Worm (Caenorhabditis elegans): ENCODE measurements around the gene flp-4.

DNA sequence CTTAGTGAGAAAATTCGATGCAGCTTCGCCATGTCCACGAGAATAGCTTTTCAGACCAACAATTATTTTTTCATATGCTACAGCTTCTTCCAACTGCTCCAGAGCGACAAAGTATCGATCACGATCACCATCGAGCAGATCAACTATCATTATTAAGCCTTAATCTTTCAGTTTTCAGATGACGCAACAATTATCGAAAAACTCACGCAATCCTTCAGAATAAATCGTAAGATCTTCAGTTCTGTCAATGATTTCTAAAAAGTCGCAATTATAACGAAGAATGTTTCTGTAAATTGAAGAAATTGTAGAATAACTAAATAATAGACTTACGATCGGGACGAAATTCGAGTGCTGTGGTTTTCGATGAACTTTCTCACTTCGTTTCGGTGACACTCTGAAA lies 54.5 kb downstream of the flp-4 start:
- TF ChIP-seq lsy-2 (tag; optimal IDR thresholded peaks at IDR 0.05) (no peak), mab-5 (tag; optimal IDR thresholded peaks at IDR 0.05) (no peak), sptf-1 (tag; optimal IDR thresholded peaks at IDR 0.05) (no peak), unc-62 (GFP tag; optimal IDR thresholded peaks at IDR 0.05) (no peak), snpc-4 (tag; optimal IDR thresholded peaks at IDR 0.05) (no peak), unc-39 (tag; optimal IDR thresholded peaks at IDR 0.05) (no peak), ceh-83 (GFP tag; optimal IDR thresholded peaks at IDR 0.05) (no peak), blmp-1 (tag; optimal IDR thresholded peaks at IDR 0.05) (no peak), ztf-11 (tag; optimal IDR thresholded peaks at IDR 0.05) (no peak), nhr-28 (tag; optimal IDR thresholded peaks at IDR 0.05) (no peak), nhr-76 (tag; optimal IDR thresholded peaks at IDR 0.05) (no peak)

All from whole organism, mixed stage, embryonic.